Worm (Caenorhabditis elegans) whole organism, early embryonic: ENCODE results near the gene fis-2.

ENCODE experiments used
- ama-1 ChIP-seq: fragments of 150-350 bp; optimal IDR thresholded peaks from 2 replicates; lab custom pipeline; 2014
- ets-7 ChIP-seq: sonication (generic microtip); optimal IDR thresholded peaks from 2 replicates; lab custom pipeline; 2016; ENCODE audit warnings: missing genotype, missing genetic modification characterization, missing compliant biosample characterization
- flt-1 ChIP-seq: fragments of 200-800 bp; sonication (Bioruptor generic); IDR thresholded peaks from 2 replicates; pipeline ENCODE4 v1.3.6; 2022; ENCODE audit warnings: missing genetic modification characterization, missing compliant biosample characterization
- hmbx-1 ChIP-seq: sonication (generic microtip); optimal IDR thresholded peaks from 2 replicates; lab custom pipeline; 2016; ENCODE audit warnings: mild to moderate bottlenecking, missing genetic modification characterization, missing compliant biosample characterization
- hmg-4 ChIP-seq: fragments of 200-800 bp; sonication (Bioruptor generic); optimal IDR thresholded peaks from 2 replicates; lab custom pipeline; 2018; ENCODE audit warnings: mild to moderate bottlenecking, missing genetic modification characterization, missing compliant biosample characterization
- hnd-1 ChIP-seq: sonication (generic microtip); optimal IDR thresholded peaks from 2 replicates; lab custom pipeline; 2016; ENCODE audit warnings: missing genetic modification characterization, missing compliant biosample characterization
- pes-1 ChIP-seq: fragments of 200-800 bp; sonication (Bioruptor generic); IDR thresholded peaks from 2 replicates; pipeline ENCODE4 v1.3.6; 2022; ENCODE audit warnings: missing genetic modification reagents, missing genetic modification characterization, missing compliant biosample characterization
- scrt-1 ChIP-seq: fragments of 200-800 bp; sonication (Bioruptor generic); IDR thresholded peaks from 2 replicates; pipeline ENCODE4 v1.3.6; 2022; ENCODE audit warnings: missing genetic modification characterization, missing compliant biosample characterization
- sea-1 ChIP-seq: fragments of 200-800 bp; sonication (Bioruptor generic); conservative IDR thresholded peaks from 2 replicates; pipeline ENCODE4 v1.3.6; 2022; ENCODE audit warnings: missing genetic modification characterization, missing compliant biosample characterization
- tbx-11 ChIP-seq: fragments of 200-800 bp; sonication (Bioruptor generic); IDR thresholded peaks from 2 replicates; pipeline ENCODE4 v1.3.6; 2022; ENCODE audit warnings: missing genetic modification characterization, missing compliant biosample characterization
- tbx-37 ChIP-seq: fragments of 200-800 bp; sonication (Bioruptor generic); conservative IDR thresholded peaks from 2 replicates; pipeline ENCODE4 v1.3.6; 2022; ENCODE audit warnings: missing genetic modification reagents, missing genetic modification characterization, missing compliant biosample characterization

DNA sequence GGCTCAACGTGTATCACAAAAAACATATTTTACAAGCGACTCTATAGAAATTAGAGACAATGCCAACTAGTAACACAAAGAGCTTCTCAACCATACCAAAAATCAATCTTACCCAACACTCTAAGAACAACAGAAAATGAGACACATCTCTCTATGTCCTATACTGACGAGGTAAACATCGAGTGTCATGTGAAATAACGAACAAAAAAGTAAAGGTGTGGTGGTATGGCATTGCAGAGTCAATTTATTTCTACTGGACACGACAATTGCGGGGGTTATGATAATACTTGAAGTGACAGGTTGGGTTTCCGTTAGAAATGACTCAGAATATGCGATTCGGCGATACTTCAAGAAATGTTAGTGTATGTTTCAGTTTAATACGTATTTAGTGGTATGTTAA is 48.5 kb downstream of the fis-2 start:
- TF ChIP-seq hmbx-1 (no peak), hnd-1 (tag; lab: Kevin White, UChicago) (no peak), scrt-1 (GFP tag; lab: Robert Waterston, UW) (no peak), hmg-4 (GFP tag; lab: Kevin White, UChicago) (no peak), ets-7 (no peak), pes-1 (no peak), ama-1 (lab: Kevin White, UChicago) (no peak), sea-1 (GFP tag; lab: Robert Waterston, UW) (no peak), tbx-11 (GFP tag; lab: Robert Waterston, UW) (no peak), flt-1 (GFP tag; lab: Robert Waterston, UW) (no peak), tbx-37 (GFP tag; lab: Robert Waterston, UW) (no peak)
